Worm (Caenorhabditis elegans): ENCODE data around the gene Y17G9B.8.

Y17G9B.8 gene

DNA sequence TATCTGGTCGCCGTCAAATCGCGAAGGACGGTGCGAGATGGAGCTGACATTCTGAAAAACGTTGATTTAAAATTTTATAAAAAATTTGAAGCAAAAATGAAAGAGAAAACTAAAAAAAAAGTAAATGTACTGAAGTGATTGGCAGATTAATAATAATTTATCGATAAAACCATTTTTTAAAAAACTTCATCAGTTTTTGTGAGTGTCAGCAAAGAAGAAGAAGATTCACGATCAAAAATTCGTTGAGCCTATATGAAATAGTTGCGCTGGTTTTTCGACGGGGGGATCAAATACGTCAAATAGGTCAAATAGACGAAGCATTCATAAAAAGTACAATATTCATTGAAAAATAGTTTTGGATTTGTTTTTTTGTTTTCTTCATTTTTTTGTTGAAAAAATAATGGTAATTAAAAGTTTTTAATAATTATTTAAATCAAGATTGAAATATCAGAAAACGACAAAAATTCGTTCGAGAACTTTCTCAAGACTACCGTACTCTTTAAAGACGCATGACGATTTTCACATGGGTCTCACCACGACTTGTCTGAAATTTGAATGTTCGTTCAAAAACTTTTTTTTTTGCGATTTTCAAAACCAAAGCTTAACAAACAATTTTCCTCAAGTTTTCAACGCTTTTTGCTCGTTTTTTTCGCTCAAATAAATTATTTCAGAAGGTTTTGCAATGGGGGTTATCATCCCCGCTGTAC is 1.9 kb upstream of the Y17G9B.8 start, which contains the start of the genes memi-1 and cyp-31A3 (continued):
- TF ChIP-seq ceh-91 (GFP tag; IDR thresholded peaks at IDR 0.05) (peak; percentile 77), snpc-3.4 (tag; optimal IDR thresholded peaks at IDR 0.05) (peak; percentile 81), hmg-1.2 (GFP tag; IDR thresholded peaks at IDR 0.05) (0 out of 2 replicates have a peak, but pooled peaks have one; percentile 20)

DNA sequence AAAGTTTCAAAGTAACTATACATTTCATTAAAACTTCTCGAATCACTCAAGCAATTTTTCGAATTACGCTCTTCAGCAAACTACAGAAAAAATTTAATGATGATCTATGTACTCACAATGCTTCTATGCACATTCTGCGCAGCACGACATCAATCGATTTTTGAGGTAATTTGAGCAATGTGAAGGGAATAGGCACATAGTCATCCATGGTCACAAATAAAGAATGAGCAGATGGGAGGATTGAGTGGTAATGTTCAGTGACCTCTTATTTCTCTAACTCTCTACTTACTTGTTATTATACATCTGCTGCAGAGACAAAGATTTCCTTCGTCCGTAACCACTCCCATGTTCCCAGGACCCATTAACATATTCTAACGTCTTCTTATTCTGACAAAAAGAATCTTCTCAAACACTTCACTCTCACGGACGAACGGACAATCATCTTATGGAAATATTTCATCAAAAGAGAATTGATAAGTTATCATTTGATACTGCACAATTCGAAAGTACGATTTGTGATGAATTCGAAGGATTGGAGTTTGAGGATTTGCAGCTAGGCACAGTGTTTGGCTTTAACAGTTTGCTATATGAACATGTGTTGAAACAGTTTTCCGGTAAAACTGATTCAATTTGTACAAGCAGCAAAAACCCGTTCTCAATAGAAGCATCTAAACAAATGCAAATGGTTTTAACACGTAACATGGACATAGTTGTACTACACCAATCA is 2.5 kb downstream of the Y17G9B.8 start, which contains the start of the genes fbxb-77 and Y17G9B.11:
TSS of gene fbxb-77 (minus strand) at position 229 of the 727 bp plus-strand sequence.
TSS of gene Y17G9B.11 (plus strand) at position 677 of the 727 bp plus-strand sequence.
- TF ChIP-seq Y53G8AR.9 (GFP tag; conservative IDR thresholded peaks at IDR 0.05) (no peak), ama-1 (optimal IDR thresholded peaks at IDR 0.05) (no peak), ama-1 (GFP tag; optimal IDR thresholded peaks at IDR 0.05) (no peak), athp-1 (tag; optimal IDR thresholded peaks at IDR 0.05) (no peak)

DNA sequence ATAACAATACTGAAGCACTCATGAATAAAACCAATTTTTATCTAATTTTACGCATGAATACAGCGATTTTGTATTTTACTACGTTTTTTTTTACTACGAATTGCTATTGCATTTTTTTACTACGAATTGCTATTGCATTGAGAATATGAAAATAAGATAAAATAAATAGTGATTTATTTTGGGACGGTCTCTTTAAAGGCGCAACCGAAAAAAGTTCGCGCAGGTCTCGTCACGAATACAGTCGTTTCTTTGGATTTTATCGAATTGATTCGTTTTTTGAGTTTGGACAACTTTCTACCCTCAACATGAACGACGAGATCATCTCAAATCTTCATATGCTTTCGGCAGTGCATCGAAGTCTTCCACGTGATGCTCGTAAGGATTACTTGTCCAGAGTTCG is 6.8 kb downstream of the Y17G9B.8 start, which contains the start of gene Y17G9B.4:
TSS of gene Y17G9B.4 (plus strand) at position 306 of the 400 bp plus-strand sequence.
- TF ChIP-seq madf-8 (GFP tag; conservative IDR thresholded peaks at IDR 0.05) (peak; percentile 42), lsy-27 (tag; optimal IDR thresholded peaks at IDR 0.05; ENCODE audit: borderline replicate concordance, insufficient read depth) (no peak), rcor-1 (GFP tag; IDR thresholded peaks at IDR 0.05) (no peak), lsl-1 (GFP tag; optimal IDR thresholded peaks at IDR 0.05) (peak; percentile 91), attf-3 (GFP tag; conservative IDR thresholded peaks at IDR 0.05) (no peak), ets-4 (GFP tag; optimal IDR thresholded peaks at IDR 0.05) (no peak), lin-40 (tag; optimal IDR thresholded peaks at IDR 0.05) (no peak), F49E8.2 (tag; optimal IDR thresholded peaks at IDR 0.05; ENCODE audit: insufficient read depth) (no peak), aptf-2 (GFP tag; conservative IDR thresholded peaks at IDR 0.05) (no peak), ztf-22 (GFP tag; optimal IDR thresholded peaks at IDR 0.05) (no peak), Y53F4B.3 (GFP tag; IDR thresholded peaks at IDR 0.05) (no peak), K11D2.4 (GFP tag; IDR thresholded peaks at IDR 0.05) (no peak), C06A6.2 (GFP tag; conservative IDR thresholded peaks at IDR 0.05) (no peak), pbrm-1 (GFP tag; IDR thresholded peaks at IDR 0.05) (no peak), F55B11.4 (tag; optimal IDR thresholded peaks at IDR 0.05; ENCODE audit: borderline replicate concordance, insufficient read depth) (no peak), hmg-1.2 (GFP tag; IDR thresholded peaks at IDR 0.05) (no peak), snpc-4 (GFP tag; optimal IDR thresholded peaks at IDR 0.05) (no peak), snpc-4 (tag; optimal IDR thresholded peaks at IDR 0.05) (peak in 2 of 4 experiments; percentile 25 to 52), C17E4.6 (GFP tag; IDR thresholded peaks at IDR 0.05) (no peak), Y56A3A.18 (GFP tag; IDR thresholded peaks at IDR 0.05) (no peak), F33H1.4 (GFP tag; IDR thresholded peaks at IDR 0.05) (peak; percentile 90), lin-26 (GFP tag; IDR thresholded peaks at IDR 0.05) (no peak), Y95B8A.8 (GFP tag; IDR thresholded peaks at IDR 0.05) (no peak), cebp-2 (GFP tag; IDR thresholded peaks at IDR 0.05) (no peak), F52B5.7 (tag; optimal IDR thresholded peaks at IDR 0.05) (no peak), B0336.3 (GFP tag; IDR thresholded peaks at IDR 0.05) (no peak), pha-4 (tag; optimal IDR thresholded peaks at IDR 0.05) (no peak), snpc-1.1 (tag; optimal IDR thresholded peaks at IDR 0.05; ENCODE audit: insufficient read depth) (no peak), nhr-120 (GFP tag; IDR thresholded peaks at IDR 0.05) (no peak), egrh-3 (GFP tag; IDR thresholded peaks at IDR 0.05) (no peak), ccch-3 (GFP tag; optimal IDR thresholded peaks at IDR 0.05) (no peak), B0261.1 (tag; optimal IDR thresholded peaks at IDR 0.05) (no peak), D2030.7 (GFP tag; IDR thresholded peaks at IDR 0.05) (peak; percentile 53), dpl-1 (GFP tag; optimal IDR thresholded peaks at IDR 0.05) (no peak), tbp1 (GFP tag; optimal IDR thresholded peaks at IDR 0.05) (peak; percentile 17), F57A8.1 (GFP tag; optimal IDR thresholded peaks at IDR 0.05) (no peak), xnd-1 (tag; optimal IDR thresholded peaks at IDR 0.05) (peak; percentile 86)

Measured in whole organism, young adult.